Worm (Caenorhabditis elegans): ENCODE results near the gene T07C12.10.

- TF ChIP-seq xbp-1 (tag; optimal IDR thresholded peaks at IDR 0.05), result no peak
- TF ChIP-seq unc-130 (tag; optimal IDR thresholded peaks at IDR 0.05), result no peak
- TF ChIP-seq zag-1 (tag; optimal IDR thresholded peaks at IDR 0.05), result no peak
- no peak for TF ChIP-seq lir-3 (tag; optimal IDR thresholded peaks at IDR 0.05; ENCODE audit: poor library complexity)
- TF ChIP-seq mdl-1 (tag; optimal IDR thresholded peaks at IDR 0.05), result no peak
- TF ChIP-seq blmp-1 (tag; optimal IDR thresholded peaks at IDR 0.05), result no peak
- no peak for TF ChIP-seq tbx-2 (tag; optimal IDR thresholded peaks at IDR 0.05)
- TF ChIP-seq ceh-63 (GFP tag; optimal IDR thresholded peaks at IDR 0.05), result no peak
Measured at ce11 chrV:9958231-9958630, 2.0 kb downstream of the T07C12.10 start, which contains the start of gene anmt-3.
